Worm (Caenorhabditis elegans) whole organism, L1 larva: ENCODE data around the gene srh-1.

Experiments
- C34B4.2 ChIP-seq: sonication (generic microtip); optimal IDR thresholded peaks from 2 replicates; lab custom pipeline; 2017; ENCODE audit warnings: mild to moderate bottlenecking, missing genetic modification characterization, missing compliant biosample characterization
- Y116A8C.19 ChIP-seq: sonication (generic microtip); optimal IDR thresholded peaks from 2 replicates; lab custom pipeline; 2016; ENCODE audit warnings: missing compliant biosample characterization, missing genetic modification characterization, borderline replicate concordance
- aly-2 ChIP-seq: fragments of 150-350 bp; optimal IDR thresholded peaks from 2 replicates; lab custom pipeline; 2014; ENCODE audit warnings: missing biosample characterization, missing genetic modification characterization
- blmp-1 ChIP-seq: fragments of 150-350 bp; optimal IDR thresholded peaks from 2 replicates; lab custom pipeline; 2014; ENCODE audit warnings: missing biosample characterization, missing genetic modification characterization
- dpl-1 ChIP-seq, 3 experiments: fragments of 150-350 bp in 2 of 3; sonication (generic microtip) in 1 of 3; optimal IDR thresholded peaks; 2 replicates each; lab custom pipeline; 2014 to 2017; ENCODE audit warnings: missing biosample characterization in 3 of 3, missing genetic modification characterization in 3 of 3, missing genetic modification reagents in 3 of 3
- efl-1 ChIP-seq, 4 experiments: fragments of 150-350 bp; optimal IDR thresholded peaks in 3 of 4; peaks in 1 of 4; 1 replicate in 1 of 4; 2 replicates in 3 of 4; lab custom pipeline; 2014; ENCODE audit warnings: missing biosample characterization in 2 of 4, missing genetic modification characterization in 2 of 4, missing genetic modification reagents in 2 of 4
- elt-2 ChIP-seq: sonication (generic microtip); optimal IDR thresholded peaks from 2 replicates; lab custom pipeline; 2016; ENCODE audit warnings: missing genetic modification characterization, mild to moderate bottlenecking, inconsistent platforms, missing compliant biosample characterization, missing genetic modification reagents
- ets-5 ChIP-seq: fragments of 200-800 bp; sonication (Bioruptor generic); IDR thresholded peaks from 2 replicates; pipeline ENCODE4 v1.3.6; 2022; ENCODE audit warnings: missing genetic modification characterization, missing compliant biosample characterization
- fkh-8 ChIP-seq: sonication (generic microtip); optimal IDR thresholded peaks from 2 replicates; lab custom pipeline; 2016; ENCODE audit warnings: mild to moderate bottlenecking, missing genetic modification characterization, missing compliant biosample characterization
- fos-1 ChIP-seq: fragments of 150-350 bp; optimal IDR thresholded peaks from 2 replicates; lab custom pipeline; 2014; ENCODE audit warnings: missing biosample characterization, missing genetic modification characterization
- hlh-4 ChIP-seq: sonication (generic microtip); optimal IDR thresholded peaks from 2 replicates; lab custom pipeline; 2016; ENCODE audit warnings: mild to moderate bottlenecking, missing genetic modification characterization, missing compliant biosample characterization
- hpl-2 ChIP-seq: fragments of 150-350 bp; optimal IDR thresholded peaks from 2 replicates; lab custom pipeline; 2014; ENCODE audit warnings: missing biosample characterization, missing genetic modification reagents, missing genetic modification characterization
- irx-1 ChIP-seq: sonication (generic microtip); optimal IDR thresholded peaks from 2 replicates; lab custom pipeline; 2016; ENCODE audit warnings: missing genetic modification characterization, missing compliant biosample characterization
- isw-1 ChIP-seq: fragments of 200-800 bp; sonication (Bioruptor generic); IDR thresholded peaks from 2 replicates; pipeline ENCODE4 v1.3.6; 2022; ENCODE audit warnings: missing genetic modification characterization, missing compliant biosample characterization
- jun-1 ChIP-seq: fragments of 150-350 bp; optimal IDR thresholded peaks from 2 replicates; lab custom pipeline; 2014; ENCODE audit warnings: missing biosample characterization, missing genetic modification reagents, missing genetic modification characterization
- lin-13 ChIP-seq: fragments of 150-350 bp; optimal IDR thresholded peaks from 2 replicates; lab custom pipeline; 2014; ENCODE audit warnings: missing biosample characterization, missing genetic modification reagents, missing genetic modification characterization
- lin-14 ChIP-seq: fragments of 200-800 bp; sonication (Bioruptor generic); optimal IDR thresholded peaks from 2 replicates; lab custom pipeline; 2018; ENCODE audit warnings: mild to moderate bottlenecking, missing genetic modification characterization, moderate library complexity, missing compliant biosample characterization
- lin-15B ChIP-seq: fragments of 150-350 bp; sonication (generic microtip); optimal IDR thresholded peaks from 3 replicates; lab custom pipeline; 2014; ENCODE audit warnings: missing biosample characterization, missing genetic modification characterization
- lin-39 ChIP-seq: fragments of 150-350 bp; optimal IDR thresholded peaks from 2 replicates; lab custom pipeline; 2014; ENCODE audit warnings: missing biosample characterization, missing genetic modification reagents, missing genetic modification characterization
- lir-3 ChIP-seq: sonication (generic microtip); optimal IDR thresholded peaks from 2 replicates; lab custom pipeline; 2016; ENCODE audit warnings: mild to moderate bottlenecking, missing genetic modification characterization, moderate library complexity, missing compliant biosample characterization; ENCODE audit not compliant: poor library complexity
- lsy-2 ChIP-seq, 2 experiments: fragments of 150-350 bp; optimal IDR thresholded peaks; 2 replicates each; lab custom pipeline; 2014; ENCODE audit warnings: missing biosample characterization in 2 of 2, missing genetic modification characterization in 2 of 2
- mdl-1 ChIP-seq, 2 experiments: fragments of 150-350 bp; optimal IDR thresholded peaks; 2 replicates each; lab custom pipeline; 2014 to 2017; ENCODE audit warnings: missing biosample characterization in 2 of 2, missing genetic modification characterization in 2 of 2, inconsistent platforms in 1 of 2
- mef-2 ChIP-seq: fragments of 150-350 bp; optimal IDR thresholded peaks from 2 replicates; lab custom pipeline; 2014; ENCODE audit warnings: missing biosample characterization, missing genetic modification characterization
- mep-1 ChIP-seq: fragments of 150-350 bp; optimal IDR thresholded peaks from 2 replicates; lab custom pipeline; 2014; ENCODE audit warnings: missing biosample characterization, missing genetic modification characterization
- nhr-11 ChIP-seq: fragments of 150-350 bp; optimal IDR thresholded peaks from 2 replicates; lab custom pipeline; 2014; ENCODE audit warnings: missing biosample characterization, missing genetic modification characterization
- nhr-19 ChIP-seq: fragments of 200-800 bp; sonication (Bioruptor generic); conservative IDR thresholded peaks from 2 replicates; pipeline ENCODE4 v1.3.6; 2022; ENCODE audit warnings: missing genetic modification characterization, missing compliant biosample characterization
- nhr-237 ChIP-seq: fragments of 150-350 bp; optimal IDR thresholded peaks from 2 replicates; lab custom pipeline; 2014; ENCODE audit warnings: missing biosample characterization, missing genetic modification characterization
- nhr-28 ChIP-seq: fragments of 150-350 bp; optimal IDR thresholded peaks from 2 replicates; lab custom pipeline; 2014; ENCODE audit warnings: missing biosample characterization, missing genetic modification characterization
- nhr-47 ChIP-seq: sonication (generic microtip); optimal IDR thresholded peaks from 2 replicates; lab custom pipeline; 2016; ENCODE audit warnings: mild to moderate bottlenecking, missing genetic modification characterization, moderate library complexity, missing compliant biosample characterization
- nhr-71 ChIP-seq: sonication (generic microtip); optimal IDR thresholded peaks from 2 replicates; lab custom pipeline; 2016; ENCODE audit warnings: mild to moderate bottlenecking, missing genetic modification characterization, moderate library complexity, missing compliant biosample characterization
- nhr-85 ChIP-seq: sonication (generic microtip); peaks from one replicate; lab custom pipeline; 2016; ENCODE audit warnings: missing genetic modification characterization, inconsistent platforms, missing compliant biosample characterization
- nhr-90 ChIP-seq: sonication (generic microtip); optimal IDR thresholded peaks from 2 replicates; lab custom pipeline; 2016; ENCODE audit warnings: mild to moderate bottlenecking, missing genetic modification characterization, missing compliant biosample characterization; ENCODE audit not compliant: poor library complexity
- pax-3 ChIP-seq: fragments of 200-800 bp; sonication (Bioruptor generic); optimal IDR thresholded peaks from 2 replicates; lab custom pipeline; 2018; ENCODE audit warnings: mild to moderate bottlenecking, missing genetic modification characterization, moderate library complexity, missing compliant biosample characterization
- pqm-1 ChIP-seq: sonication (generic microtip); optimal IDR thresholded peaks from 3 replicates; lab custom pipeline; 2017; ENCODE audit warnings: missing biosample characterization, missing genetic modification characterization
- skn-1 ChIP-seq: fragments of 150-350 bp; optimal IDR thresholded peaks from 2 replicates; lab custom pipeline; 2014; ENCODE audit warnings: missing biosample characterization, missing genetic modification characterization
- snpc-4 ChIP-seq: fragments of 150-350 bp; optimal IDR thresholded peaks from 2 replicates; lab custom pipeline; 2014; ENCODE audit warnings: missing biosample characterization, missing genetic modification characterization
- sptf-1 ChIP-seq: fragments of 150-350 bp; optimal IDR thresholded peaks from 2 replicates; lab custom pipeline; 2014; ENCODE audit warnings: missing biosample characterization, missing genetic modification characterization
- sup-37 ChIP-seq: fragments of 200-800 bp; sonication (Bioruptor generic); optimal IDR thresholded peaks from 2 replicates; lab custom pipeline; 2018; ENCODE audit warnings: mild to moderate bottlenecking, missing genetic modification characterization, missing compliant biosample characterization
- tbx-2 ChIP-seq: sonication (generic microtip); optimal IDR thresholded peaks from 2 replicates; lab custom pipeline; 2016; ENCODE audit warnings: missing genetic modification characterization, missing compliant biosample characterization
- unc-30 ChIP-seq: sonication (generic microtip); optimal IDR thresholded peaks from 2 replicates; lab custom pipeline; 2017; ENCODE audit warnings: missing biosample characterization, missing genetic modification characterization
- unc-62 ChIP-seq: fragments of 150-350 bp; optimal IDR thresholded peaks from 2 replicates; lab custom pipeline; 2014; ENCODE audit warnings: missing biosample characterization, missing genetic modification reagents, missing genetic modification characterization
- unc-86 ChIP-seq: sonication (generic microtip); optimal IDR thresholded peaks from 2 replicates; lab custom pipeline; 2016; ENCODE audit warnings: missing genetic modification characterization, missing compliant biosample characterization
- unc-98 ChIP-seq: fragments of 200-800 bp; sonication (Bioruptor generic); IDR thresholded peaks from 2 replicates; pipeline ENCODE4 v1.3.6; 2022; ENCODE audit warnings: missing genetic modification characterization, missing compliant biosample characterization
- vab-15 ChIP-seq: sonication (generic microtip); optimal IDR thresholded peaks from 2 replicates; lab custom pipeline; 2017; ENCODE audit warnings: missing genotype, mild to moderate bottlenecking, missing genetic modification characterization, missing compliant biosample characterization
- xbp-1 ChIP-seq: sonication (generic microtip); optimal IDR thresholded peaks from 2 replicates; lab custom pipeline; 2016; ENCODE audit warnings: missing genetic modification characterization, missing compliant biosample characterization
- zag-1 ChIP-seq: fragments of 150-350 bp; optimal IDR thresholded peaks from 2 replicates; lab custom pipeline; 2014; ENCODE audit warnings: missing biosample characterization, missing genetic modification characterization
- ztf-4 ChIP-seq: fragments of 150-350 bp; optimal IDR thresholded peaks from 2 replicates; lab custom pipeline; 2014; ENCODE audit warnings: missing biosample characterization, missing genetic modification characterization

Gene srh-1

ce11 chrV:11521448-11521847, 35.8 kb downstream of the srh-1 start, which contains the start of gene pafo-1 (continued):
- TF ChIP-seq zag-1 (tag; lab: Kevin White, UChicago) (no peak), unc-98 (GFP tag; lab: Robert Waterston, UW) (no peak), blmp-1 (peak; percentile 84), sptf-1 (tag; lab: Kevin White, UChicago) (no peak), C34B4.2 (peak; percentile 5), nhr-90 (tag; lab: Kevin White, UChicago) (peak; percentile 93), Y116A8C.19 (tag; lab: Kevin White, UChicago) (no peak), mef-2 (tag; lab: Kevin White, UChicago) (peak; percentile 65), lsy-2 (tag; optimal IDR thresholded peaks at IDR 0.05; lab: Kevin White, UChicago) (peak; percentile 91 to 92), hpl-2 (GFP tag; lab: Kevin White, UChicago) (no peak), hlh-4 (tag; lab: Kevin White, UChicago) (no peak), tbx-2 (peak; percentile 92), lin-15B (tag; lab: Kevin White, UChicago) (peak; percentile 79), sup-37 (GFP tag; lab: Kevin White, UChicago) (peak; percentile 79), lin-14 (GFP tag; lab: Kevin White, UChicago) (peak; percentile 84), jun-1 (peak; percentile 88), lin-13 (peak; percentile 87), nhr-71 (peak; percentile 95), nhr-11 (tag; lab: Kevin White, UChicago) (peak; percentile 81), skn-1 (tag; lab: Kevin White, UChicago) (peak; percentile 92), mep-1 (tag; lab: Kevin White, UChicago) (peak; percentile 95), nhr-19 (GFP tag; lab: Robert Waterston, UW) (peak; percentile 92), unc-86 (peak; percentile 89), isw-1 (peak; percentile 89), mdl-1 (tag; optimal IDR thresholded peaks at IDR 0.05; lab: Kevin White, UChicago) (peak in 1 of 2 experiments; percentile 78), nhr-237 (tag; lab: Kevin White, UChicago) (peak; percentile 35), elt-2 (tag; lab: Kevin White, UChicago) (peak; percentile 75), pax-3 (tag; lab: Kevin White, UChicago) (peak; percentile 62), vab-15 (tag; lab: Kevin White, UChicago) (no peak), pqm-1 (no peak), irx-1 (peak; percentile 85), xbp-1 (tag; lab: Kevin White, UChicago) (peak; percentile 90), nhr-47 (tag; lab: Kevin White, UChicago) (peak; percentile 95), fkh-8 (tag; lab: Kevin White, UChicago) (peak; percentile 79), unc-30 (tag; lab: Kevin White, UChicago) (no peak), ztf-4 (tag; lab: Kevin White, UChicago) (peak; percentile 49), nhr-28 (tag; lab: Kevin White, UChicago) (no peak), aly-2 (peak; percentile 87), snpc-4 (peak; percentile 83)
- TF ChIP-seq, all 84 proteins: peak for 65

- TF ChIP-seq nhr-28 (tag; lab: Kevin White, UChicago) (no peak), nhr-11 (tag; lab: Kevin White, UChicago) (no peak), dpl-1 (GFP tag; optimal IDR thresholded peaks at IDR 0.05; lab: Kevin White, UChicago) (no peak), nhr-19 (GFP tag; lab: Robert Waterston, UW) (no peak), nhr-85 (peak; percentile 25), lir-3 (tag; lab: Kevin White, UChicago) (no peak), fkh-8 (tag; lab: Kevin White, UChicago) (no peak), unc-62 (GFP tag; lab: Kevin White, UChicago) (no peak), skn-1 (tag; lab: Kevin White, UChicago) (no peak), nhr-47 (tag; lab: Kevin White, UChicago) (no peak), zag-1 (tag; lab: Kevin White, UChicago) (no peak), blmp-1 (peak; percentile 93), lin-39 (tag; lab: Kevin White, UChicago) (no peak), nhr-71 (no peak), efl-1 (optimal IDR thresholded peaks at IDR 0.05; lab: Kevin White, UChicago) (no peak), efl-1 (GFP tag; optimal IDR thresholded peaks at IDR 0.05 in 1 of 2; lab: Kevin White, UChicago) (peak in 1 of 2 experiments; percentile 38), ztf-4 (tag; lab: Kevin White, UChicago) (no peak), lin-15B (tag; lab: Kevin White, UChicago) (no peak), fos-1 (tag; lab: Kevin White, UChicago) (no peak), lin-13 (no peak), ets-5 (no peak)
- TF ChIP-seq, all 84 proteins: peak for 3
These were observed 39.7 kb downstream of the srh-1 start for ce11 chrV:11525338-11525737.
